Fruit fly (Drosophila melanogaster) whole organism, embryonic: ENCODE data around the gene CG4278.
A peak's percentile ranks its signal among the peaks of the same experiment; 100 is the strongest.

Source experiments
- CG10147 ChIP-seq: fragments of 200-800 bp; sonication (Bioruptor generic); optimal IDR thresholded peaks from 2 replicates; lab custom pipeline; 2019; ENCODE audit warnings: missing biosample characterization, mild to moderate bottlenecking, missing genetic modification characterization, moderate library complexity
- CG1024 ChIP-seq: fragments of 200-800 bp; sonication (Bioruptor generic); IDR thresholded peaks from 2 replicates; pipeline ENCODE4 v1.3.6; 2022; ENCODE audit warnings: missing biosample characterization, missing genetic modification characterization
- CG11093 ChIP-seq: fragments of 200-800 bp; sonication (Bioruptor generic); IDR thresholded peaks from 3 replicates; pipeline ENCODE4 v1.3.6; 2022; ENCODE audit warnings: missing biosample characterization, missing genetic modification characterization
- CG12104 ChIP-seq: fragments of 200-800 bp; sonication (Bioruptor generic); optimal IDR thresholded peaks from 3 replicates; lab custom pipeline; 2016; ENCODE audit warnings: missing biosample characterization, missing genetic modification characterization
- CG12236 ChIP-seq: fragments of 200-800 bp; sonication (Bioruptor generic); optimal IDR thresholded peaks from 2 replicates; lab custom pipeline; 2016; ENCODE audit warnings: missing biosample characterization, missing genetic modification characterization
- CG12744 ChIP-seq: fragments of 200-800 bp; sonication (Bioruptor generic); optimal IDR thresholded peaks from 2 replicates; lab custom pipeline; 2016; ENCODE audit warnings: missing biosample characterization, missing genetic modification characterization
- CG14014 ChIP-seq: fragments of 200-800 bp; sonication (Bioruptor generic); IDR thresholded peaks from 2 replicates; pipeline ENCODE4 v1.3.6; 2022; ENCODE audit warnings: missing biosample characterization, missing genetic modification characterization
- CG15011 ChIP-seq: fragments of 200-800 bp; sonication (Bioruptor generic); optimal IDR thresholded peaks from 3 replicates; lab custom pipeline; 2018; ENCODE audit warnings: missing biosample characterization, mild to moderate bottlenecking, missing genetic modification characterization
- CG1792 ChIP-seq: fragments of 200-800 bp; sonication (Bioruptor generic); optimal IDR thresholded peaks from 2 replicates; lab custom pipeline; 2016; ENCODE audit warnings: missing biosample characterization, missing genetic modification characterization
- CG2120 ChIP-seq: fragments of 200-800 bp; sonication (Bioruptor generic); optimal IDR thresholded peaks from 3 replicates; lab custom pipeline; 2016; ENCODE audit warnings: missing biosample characterization, missing genetic modification characterization
- CG2199 ChIP-seq: fragments of 200-800 bp; sonication (Bioruptor generic); IDR thresholded peaks from 3 replicates; pipeline ENCODE4 v1.3.6; 2022; ENCODE audit warnings: missing biosample characterization, missing genetic modification characterization
- CG30431 ChIP-seq: fragments of 200-800 bp; sonication (Bioruptor generic); optimal IDR thresholded peaks from 2 replicates; lab custom pipeline; 2017; ENCODE audit warnings: missing biosample characterization, missing genetic modification characterization
- CG3726 ChIP-seq: fragments of 200-800 bp; sonication (Bioruptor generic); IDR thresholded peaks from 3 replicates; pipeline ENCODE4, ENCODE4 v1.3.6; 2022; ENCODE audit warnings: missing biosample characterization, missing genetic modification characterization
- CG3847 ChIP-seq: fragments of 200-800 bp; sonication (Bioruptor generic); IDR thresholded peaks from 2 replicates; pipeline ENCODE4 v1.3.6; 2022; ENCODE audit warnings: missing biosample characterization, missing genetic modification characterization
- CG4360 ChIP-seq: fragments of 200-800 bp; sonication (Bioruptor generic); IDR thresholded peaks from 2 replicates; pipeline ENCODE4 v1.3.6; 2022; ENCODE audit warnings: missing biosample characterization, missing genetic modification characterization
- CG4707 ChIP-seq: fragments of 200-800 bp; sonication (Bioruptor generic); optimal IDR thresholded peaks from 2 replicates; lab custom pipeline; 2018; ENCODE audit warnings: missing biosample characterization, mild to moderate bottlenecking, missing genetic modification characterization, moderate library complexity
- CG5180 ChIP-seq: fragments of 200-800 bp; sonication (Bioruptor generic); optimal IDR thresholded peaks from 3 replicates; lab custom pipeline; 2017; ENCODE audit warnings: missing biosample characterization, missing genetic modification characterization, mild to moderate bottlenecking, moderate library complexity, missing genetic modification reagents
- CG7786 ChIP-seq: fragments of 200-800 bp; sonication (Bioruptor generic); optimal IDR thresholded peaks from 2 replicates; lab custom pipeline; 2016; ENCODE audit warnings: missing biosample characterization, missing genetic modification characterization
- CG7987 ChIP-seq: fragments of 200-800 bp; sonication (Bioruptor generic); optimal IDR thresholded peaks from 2 replicates; lab custom pipeline; 2018; ENCODE audit warnings: missing biosample characterization, mild to moderate bottlenecking, missing genetic modification characterization, moderate library complexity
- CG8765 ChIP-seq: fragments of 200-800 bp; sonication (Bioruptor generic); IDR thresholded peaks from 2 replicates; pipeline ENCODE4 v1.3.6; 2022; ENCODE audit warnings: missing biosample characterization, missing genetic modification characterization
- CHES-1-like ChIP-seq: fragments of 200-800 bp; sonication (Bioruptor generic); optimal IDR thresholded peaks from 2 replicates; lab custom pipeline; 2016; ENCODE audit warnings: missing biosample characterization, missing genetic modification characterization
- D ChIP-seq, 2 experiments: fragments of 200-800 bp in 1 of 2; fragments of >200 bp in 1 of 2; sonication (Bioruptor generic) in 1 of 2; optimal IDR thresholded peaks; 2 replicates in 1 of 2; 3 replicates in 1 of 2; lab custom pipeline; 2017; ENCODE audit warnings: mild to moderate bottlenecking in 1 of 2, missing biosample characterization in 1 of 2, missing genetic modification characterization in 1 of 2, missing genetic modification reagents in 1 of 2
- Ets65A ChIP-seq: fragments of 200-800 bp; sonication (Bioruptor generic); peaks from one replicate; lab custom pipeline; 2016; ENCODE audit warnings: missing biosample characterization, missing genetic modification characterization
- HLHmδ ChIP-seq: fragments of 200-800 bp; sonication (Bioruptor generic); optimal IDR thresholded peaks from 2 replicates; lab custom pipeline; 2018; ENCODE audit warnings: missing biosample characterization, mild to moderate bottlenecking, missing genetic modification characterization, moderate library complexity
- Jarid2 ChIP-seq: fragments of 200-800 bp; sonication (Bioruptor generic); optimal IDR thresholded peaks from 3 replicates; lab custom pipeline; 2017; ENCODE audit warnings: mild to moderate bottlenecking, missing biosample characterization, missing genetic modification reagents, missing genetic modification characterization
- MESR4 ChIP-seq: fragments of 200-800 bp; sonication (Bioruptor generic); optimal IDR thresholded peaks from 2 replicates; lab custom pipeline; 2018; ENCODE audit warnings: missing biosample characterization, mild to moderate bottlenecking, missing genetic modification characterization, moderate library complexity
- Neu2 ChIP-seq: fragments of 200-800 bp; sonication (Bioruptor generic); optimal IDR thresholded peaks from 3 replicates; lab custom pipeline; 2016; ENCODE audit warnings: missing biosample characterization, missing genetic modification characterization, borderline replicate concordance
- NfI ChIP-seq: fragments of 200-800 bp; sonication (Bioruptor generic); optimal IDR thresholded peaks from 3 replicates; lab custom pipeline; 2018; ENCODE audit warnings: missing biosample characterization, mild to moderate bottlenecking, missing genetic modification characterization, moderate library complexity
- Trl ChIP-seq, 3 experiments: fragments of >200 bp in 2 of 3; fragments of 200-800 bp in 1 of 3; sonication (Bioruptor generic) in 1 of 3; optimal IDR thresholded peaks; 2 replicates in 1 of 3; 3 replicates in 2 of 3; lab custom pipeline; 2016 to 2017; ENCODE audit warnings: missing biosample characterization in 1 of 3, missing genetic modification characterization in 1 of 3
- cad ChIP-seq: fragments of >200 bp; optimal IDR thresholded peaks from 2 replicates; lab custom pipeline; 2017; ENCODE audit warnings: missing biosample characterization, missing genetic modification characterization
- croc ChIP-seq: fragments of 200-800 bp; sonication (Bioruptor generic); conservative IDR thresholded peaks from 3 replicates; pipeline ENCODE4 v1.3.6; 2022; ENCODE audit warnings: missing biosample characterization, missing genetic modification characterization
- exex ChIP-seq: fragments of 200-800 bp; sonication (Bioruptor generic); optimal IDR thresholded peaks from 4 replicates; lab custom pipeline; 2018; ENCODE audit warnings: missing biosample characterization, mild to moderate bottlenecking, missing genetic modification characterization, moderate library complexity
- ftz-f1 ChIP-seq: fragments of 200-800 bp; sonication (Bioruptor generic); optimal IDR thresholded peaks from 2 replicates; lab custom pipeline; 2016; ENCODE audit warnings: missing biosample characterization, missing genetic modification characterization
- gcm ChIP-seq: fragments of 200-800 bp; sonication (Bioruptor generic); optimal IDR thresholded peaks from 2 replicates; lab custom pipeline; 2019; ENCODE audit warnings: missing biosample characterization, mild to moderate bottlenecking, missing genetic modification characterization, moderate library complexity
- gsb ChIP-seq: fragments of 200-800 bp; sonication (Bioruptor generic); IDR thresholded peaks from 2 replicates; pipeline ENCODE4 v1.3.6; 2022; ENCODE audit warnings: missing biosample characterization, missing genetic modification characterization
- hbn ChIP-seq: fragments of 200-800 bp; sonication (Bioruptor generic); IDR thresholded peaks from 2 replicates; pipeline ENCODE4 v1.3.6; 2022; ENCODE audit warnings: missing biosample characterization, missing genetic modification characterization; ENCODE audit not compliant: partially characterized antibody
- her ChIP-seq: fragments of 200-800 bp; sonication (Bioruptor generic); optimal IDR thresholded peaks from 2 replicates; lab custom pipeline; 2016; ENCODE audit warnings: missing biosample characterization, missing genetic modification characterization
- jigr1 ChIP-seq: fragments of 200-800 bp; sonication (Bioruptor generic); IDR thresholded peaks from 3 replicates; pipeline ENCODE4 v1.3.6; 2022; ENCODE audit warnings: missing biosample characterization, missing genetic modification characterization
- jing ChIP-seq: fragments of 200-800 bp; sonication (Bioruptor generic); optimal IDR thresholded peaks from 2 replicates; lab custom pipeline; 2018; ENCODE audit warnings: missing biosample characterization, mild to moderate bottlenecking, missing genetic modification characterization
- pho ChIP-seq: fragments of 200-800 bp; sonication (Bioruptor generic); optimal IDR thresholded peaks from 2 replicates; lab custom pipeline; 2016; ENCODE audit warnings: missing biosample characterization, missing genetic modification characterization
- sc ChIP-seq, 3 experiments: fragments of >200 bp in 2 of 3; fragments of 200-800 bp in 1 of 3; sonication (Bioruptor generic) in 1 of 3; optimal IDR thresholded peaks; 2 replicates in 2 of 3; 3 replicates in 1 of 3; lab custom pipeline; 2017; ENCODE audit warnings: mild to moderate bottlenecking in 1 of 3, missing biosample characterization in 1 of 3, missing genetic modification characterization in 1 of 3, missing genetic modification reagents in 1 of 3
- slou ChIP-seq: fragments of 200-800 bp; sonication (Bioruptor generic); optimal IDR thresholded peaks from 3 replicates; lab custom pipeline; 2016; ENCODE audit warnings: missing biosample characterization, missing genetic modification characterization
- sna ChIP-seq: fragments of 200-800 bp; sonication (Bioruptor generic); IDR thresholded peaks from 2 replicates; pipeline ENCODE4 v1.3.6; 2022; ENCODE audit warnings: missing biosample characterization, missing genetic modification characterization; ENCODE audit not compliant: partially characterized antibody
- sug ChIP-seq: fragments of 200-800 bp; optimal IDR thresholded peaks from 2 replicates; lab custom pipeline; 2019; ENCODE audit warnings: missing biosample characterization, mild to moderate bottlenecking, missing genetic modification characterization, moderate library complexity
- tll ChIP-seq, 2 experiments: fragments of 200-800 bp in 1 of 2; fragments of >200 bp in 1 of 2; sonication (Bioruptor generic) in 1 of 2; optimal IDR thresholded peaks; 2 replicates each; lab custom pipeline; 2017 to 2019; ENCODE audit warnings: missing biosample characterization in 2 of 2, missing genetic modification characterization in 2 of 2, mild to moderate bottlenecking in 1 of 2, moderate library complexity in 1 of 2
- usp ChIP-seq: fragments of >200 bp; optimal IDR thresholded peaks from 2 replicates; lab custom pipeline; 2017; ENCODE audit warnings: missing biosample characterization, missing genetic modification characterization
- vvl ChIP-seq: fragments of 200-800 bp; sonication (Bioruptor generic); IDR thresholded peaks from 2 replicates; pipeline ENCODE4 v1.3.6; 2022; ENCODE audit warnings: missing biosample characterization, missing genetic modification characterization
- wek ChIP-seq: fragments of 200-800 bp; sonication (Bioruptor generic); optimal IDR thresholded peaks from 3 replicates; lab custom pipeline; 2018; ENCODE audit warnings: missing biosample characterization, mild to moderate bottlenecking, missing genetic modification characterization, moderate library complexity
- yki ChIP-seq: fragments of >200 bp; optimal IDR thresholded peaks from 3 replicates; lab custom pipeline; 2018
- zen ChIP-seq: fragments of 200-800 bp; sonication (Bioruptor generic); optimal IDR thresholded peaks from 3 replicates; lab custom pipeline; 2018; ENCODE audit warnings: missing biosample characterization, mild to moderate bottlenecking, missing genetic modification characterization, moderate library complexity

The CG4278 gene

DNA sequence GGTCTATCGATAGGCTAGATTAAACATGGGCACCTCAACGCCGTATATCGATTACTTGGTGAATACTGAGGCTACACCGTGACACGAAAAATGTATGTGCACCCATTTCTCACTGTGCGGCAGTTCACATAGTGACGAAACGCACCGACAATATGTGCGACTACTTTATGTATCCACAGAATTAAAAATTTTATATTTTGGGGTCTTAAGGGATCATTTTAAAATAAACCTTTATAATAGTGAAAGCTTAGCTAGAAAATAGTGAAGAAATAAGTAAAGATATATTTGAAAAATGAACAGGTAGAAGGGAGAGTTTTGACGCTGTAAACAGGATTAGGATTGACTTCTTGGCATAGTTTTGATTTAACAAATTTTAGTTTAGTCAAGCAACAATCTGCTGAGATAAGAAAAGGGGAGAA is 2.2 kb downstream of the CG4278 start, which contains the start of gene mRpL4 (continued):
- TF ChIP-seq yki (no peak), CG12236 (peak; percentile 2), Ets65A (GFP tag; lab: Kevin White, UChicago) (no peak), her (GFP tag; lab: Kevin White, UChicago) (peak; percentile 66), pho (peak; percentile 75), wek (peak; percentile 31), jing (GFP tag; lab: Kevin White, UChicago) (no peak), Trl (optimal IDR thresholded peaks at IDR 0.05; lab: Kevin White, UChicago) (no peak), Trl (GFP tag; optimal IDR thresholded peaks at IDR 0.05; lab: Kevin White, UChicago) (peak; percentile 83), CG10147 (GFP tag; lab: Kevin White, UChicago) (no peak), CG12744 (GFP tag; lab: Kevin White, UChicago) (peak; percentile 47), CG7987 (GFP tag; lab: Kevin White, UChicago) (peak; percentile 8), ftz-f1 (GFP tag; lab: Kevin White, UChicago) (no peak), zen (tag; lab: Kevin White, UChicago) (peak; percentile 49), exex (no peak), CG4360 (GFP tag; lab: Robert Waterston, UW) (no peak; the same call in 1 of the 2 replicates), CG8765 (GFP tag; lab: Robert Waterston, UW) (peak; percentile 34; the same call in 1 of the 2 replicates), MESR4 (GFP tag; lab: Kevin White, UChicago) (no peak), NfI (GFP tag; lab: Kevin White, UChicago) (peak; percentile 69), sna (GFP tag; lab: Robert Waterston, UW) (peak; percentile 99), CG30431 (GFP tag; lab: Kevin White, UChicago) (no peak), gcm (GFP tag; lab: Kevin White, UChicago) (no peak), CG4707 (no peak), CG14014 (peak; percentile 55), cad (no peak), sc (optimal IDR thresholded peaks at IDR 0.05; lab: Kevin White, UChicago) (no peak), sc (GFP tag; optimal IDR thresholded peaks at IDR 0.05; lab: Kevin White, UChicago) (peak; percentile 13), CG3847 (peak; percentile 66), jigr1 (no peak), CG3726 (GFP tag; lab: Robert Waterston, UW) (no peak), CG15011 (GFP tag; lab: Kevin White, UChicago) (no peak), croc (GFP tag; lab: Robert Waterston, UW) (no peak), CG1024 (GFP tag; lab: Robert Waterston, UW) (no peak), CG11093 (GFP tag; lab: Robert Waterston, UW) (peak; percentile 18; the same call in 1 of the 3 replicates), Neu2 (GFP tag; lab: Kevin White, UChicago) (no peak), CG1792 (no peak), CG7786 (GFP tag; lab: Kevin White, UChicago) (peak; percentile 69), CG2120 (peak; percentile 88), gsb (peak; percentile 14; the same call in 1 of the 2 replicates), D (optimal IDR thresholded peaks at IDR 0.05; lab: Kevin White, UChicago) (no peak), D (GFP tag; optimal IDR thresholded peaks at IDR 0.05; lab: Kevin White, UChicago) (no peak), CG5180 (GFP tag; lab: Kevin White, UChicago) (no peak), Jarid2 (no peak), CHES-1-like (peak; percentile 76), tll (GFP tag; optimal IDR thresholded peaks at IDR 0.05; lab: Kevin White, UChicago) (peak in 1 of 2 experiments; percentile 13), slou (GFP tag; lab: Kevin White, UChicago) (peak; percentile 60), HLHmδ (GFP tag; lab: Kevin White, UChicago) (no peak), vvl (GFP tag; lab: Robert Waterston, UW) (peak; percentile 69), CG2199 (GFP tag; lab: Robert Waterston, UW) (peak; percentile 87), hbn (peak; percentile 99), sug (tag; lab: Kevin White, UChicago) (no peak), usp (GFP tag; lab: Kevin White, UChicago) (no peak), CG12104 (GFP tag; lab: Kevin White, UChicago) (no peak)
